Fruit fly (Drosophila melanogaster) S2 (cell line): ENCODE data around the gene CG10853.

Source experiments
- CG8478 ChIP-seq: fragments of >200 bp; optimal IDR thresholded peaks from 2 replicates; lab custom pipeline; 2018
- CTCF ChIP-seq, 2 experiments: fragments of >200 bp; optimal IDR thresholded peaks; 2 replicates each; lab custom pipeline; 2018

The CG10853 gene

DNA sequence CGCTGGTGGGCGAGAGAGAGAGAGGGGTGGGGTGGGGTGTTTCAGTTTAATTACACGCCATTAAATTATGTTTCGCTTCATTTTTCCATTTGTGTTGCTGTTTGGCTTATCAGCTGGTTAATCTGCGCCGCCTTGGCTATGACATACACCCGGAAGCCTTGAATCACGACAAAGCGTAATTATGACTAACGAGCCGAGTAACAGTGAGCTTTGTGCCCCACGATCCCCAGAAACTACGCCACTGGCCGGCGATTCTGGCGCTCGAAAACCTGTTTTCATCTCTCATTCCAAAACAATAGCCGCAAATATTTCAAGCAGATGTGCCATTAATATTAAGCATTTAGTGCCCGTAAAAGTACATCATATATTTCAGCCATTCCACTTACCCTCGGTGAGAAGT, 4.2 kb downstream of the CG10853 start:
- TF ChIP-seq CTCF (optimal IDR thresholded peaks at IDR 0.05; lab: Kevin White, UChicago) (no peak), CG8478 (lab: Kevin White, UChicago) (no peak)

DNA sequence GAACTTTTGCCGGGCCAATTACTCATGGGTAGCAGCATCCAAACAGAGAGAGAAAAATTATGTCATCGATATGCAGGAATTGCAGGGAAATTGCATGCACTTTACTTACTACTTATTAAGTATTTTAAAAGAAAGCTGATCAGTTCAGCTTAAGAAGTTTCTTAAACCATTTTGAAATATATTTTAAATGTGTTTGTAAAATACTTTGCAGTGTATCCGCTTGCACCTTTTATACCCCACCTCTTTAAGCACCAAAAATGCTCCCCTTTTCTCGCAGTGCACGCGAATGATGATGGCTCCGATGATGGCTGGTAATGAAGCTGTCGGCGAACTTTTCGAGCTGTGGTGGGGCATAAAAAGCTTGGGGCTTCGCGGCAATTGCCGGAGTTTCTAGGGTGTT, 4.8 kb downstream of the CG10853 start, which contains the start of gene CG14984:
TSS of gene CG14984 (minus strand) at position 83 of the 400 bp plus-strand sequence.
- no peak for TF ChIP-seq CG8478 (lab: Kevin White, UChicago)
- TF ChIP-seq CTCF (optimal IDR thresholded peaks at IDR 0.05; lab: Kevin White, UChicago), result no peak

DNA sequence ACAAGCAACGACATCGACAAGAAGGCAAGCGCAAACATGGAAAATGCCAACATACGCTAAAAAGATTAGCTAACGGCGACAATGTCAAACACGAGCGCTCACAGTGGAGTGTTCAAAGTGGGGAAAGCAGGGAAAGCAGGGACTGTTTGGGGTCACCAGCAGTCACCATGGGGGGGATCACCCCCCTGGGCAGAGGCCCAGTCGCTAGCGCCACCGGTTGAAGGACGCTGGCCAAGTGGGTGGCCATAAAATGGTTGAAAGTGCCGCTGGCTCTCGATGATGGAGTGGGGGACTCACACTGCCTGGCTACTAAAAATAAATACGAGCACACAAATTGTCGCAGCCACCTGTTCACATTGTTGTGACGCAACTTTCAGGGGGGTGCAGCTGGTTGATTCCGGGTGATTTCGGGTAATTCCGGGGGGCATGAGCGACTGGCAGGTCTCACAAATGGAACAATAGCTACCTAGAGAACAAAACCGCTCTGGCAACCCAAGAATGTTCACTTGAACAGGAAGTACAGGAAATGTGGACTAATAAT, 13.3 kb downstream of the CG10853 start:
- TF ChIP-seq CG8478 (lab: Kevin White, UChicago), result no peak
- TF ChIP-seq CTCF (optimal IDR thresholded peaks at IDR 0.05; lab: Kevin White, UChicago), result no peak

DNA sequence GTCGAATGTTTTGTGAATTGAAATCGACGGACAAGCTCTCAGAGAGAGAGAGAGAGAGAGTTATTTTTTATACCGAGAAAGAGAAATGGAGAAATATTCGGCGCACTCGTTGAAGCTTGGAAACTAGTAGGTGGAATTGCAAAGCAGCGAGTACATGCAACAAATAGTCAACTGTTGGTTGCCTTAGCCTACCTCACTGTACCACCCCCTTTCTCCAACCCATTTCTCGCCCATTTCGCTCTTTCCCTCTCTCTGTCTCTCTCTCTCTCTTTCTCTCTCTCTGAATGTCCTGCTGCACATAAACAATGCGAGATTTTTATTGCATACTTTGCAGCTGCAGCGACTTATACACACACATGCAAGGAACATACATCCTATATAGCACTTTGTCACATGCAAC, 16.3 kb downstream of the CG10853 start:
- TF ChIP-seq CTCF (optimal IDR thresholded peaks at IDR 0.05; lab: Kevin White, UChicago), result no peak
- no peak for TF ChIP-seq CG8478 (lab: Kevin White, UChicago)

DNA sequence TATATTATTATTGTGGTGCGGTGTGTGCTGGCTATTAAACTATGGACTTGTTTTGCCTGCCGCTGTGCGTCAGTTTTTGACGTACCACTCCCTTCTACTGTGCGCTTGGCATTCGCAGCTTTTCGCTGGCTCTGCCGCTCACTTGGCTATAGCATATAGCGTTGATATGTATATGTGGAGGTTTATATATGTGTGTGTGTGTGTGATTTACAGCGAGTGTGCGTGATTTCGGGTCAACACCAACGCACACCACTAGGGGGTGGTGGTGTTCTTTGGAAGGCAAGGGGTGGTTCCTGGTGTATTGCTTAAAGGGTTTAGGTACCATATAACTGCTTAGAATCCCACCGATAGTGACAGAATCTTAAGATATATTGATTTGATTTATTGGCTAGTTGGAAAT, 17.0 kb downstream of the CG10853 start, which contains the start of gene CG12605:
TSS of gene CG12605 (minus strand) at position 101 of the 400 bp plus-strand sequence.
- TF ChIP-seq CTCF (optimal IDR thresholded peaks at IDR 0.05; lab: Kevin White, UChicago) (no peak), CG8478 (lab: Kevin White, UChicago) (no peak)

DNA sequence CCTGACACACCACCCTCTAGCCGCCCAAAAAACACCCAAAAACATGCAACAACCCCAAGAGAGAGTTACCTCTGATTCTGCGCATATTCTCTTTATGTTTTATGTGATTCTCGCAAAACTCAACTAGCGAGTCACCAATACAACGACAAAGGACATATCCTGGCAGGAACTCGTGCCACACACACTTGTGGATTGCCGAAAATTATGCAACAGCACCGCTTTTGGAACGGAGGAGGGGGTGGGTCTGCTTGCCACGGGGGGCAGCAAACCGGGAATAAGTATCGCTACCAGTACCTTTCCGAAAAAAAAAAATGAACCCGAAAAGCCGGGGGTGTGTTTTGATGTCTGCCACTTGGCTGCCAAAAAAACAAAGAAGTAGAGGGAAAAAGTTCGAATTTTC, 17.4 kb downstream of the CG10853 start:
- no peak for TF ChIP-seq CG8478 (lab: Kevin White, UChicago)
- no peak for TF ChIP-seq CTCF (optimal IDR thresholded peaks at IDR 0.05; lab: Kevin White, UChicago)

DNA sequence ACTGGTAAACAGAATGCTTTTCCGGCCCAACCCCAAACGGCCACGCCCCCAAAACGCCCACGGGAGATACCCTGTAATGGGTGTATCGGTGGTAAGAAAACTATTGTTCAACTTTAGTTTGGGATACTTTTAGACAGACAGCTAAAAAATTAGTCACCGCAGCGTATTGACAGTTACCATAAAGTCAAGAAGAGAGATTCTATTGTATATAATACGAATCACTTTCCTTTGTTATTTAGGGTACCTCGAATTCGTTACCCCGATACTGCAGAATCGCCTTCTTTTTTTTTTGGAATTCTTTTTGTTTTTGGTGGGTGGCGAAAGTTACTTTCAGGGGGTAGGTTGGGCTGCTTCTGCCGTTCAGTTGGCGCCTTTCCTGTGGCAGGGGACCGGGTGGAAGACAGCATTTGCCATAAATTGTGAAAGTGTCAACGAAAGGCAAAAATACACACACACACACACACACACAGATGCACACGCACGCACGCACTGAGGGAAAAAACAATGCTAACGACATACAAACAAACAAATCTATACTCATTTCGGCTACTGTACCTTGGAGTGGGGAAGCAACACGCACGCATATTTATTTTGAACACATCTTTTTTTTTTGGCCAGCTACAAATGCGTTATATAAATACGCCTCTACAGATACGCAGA, 22.8 kb downstream of the CG10853 start:
- TF ChIP-seq CG8478 (lab: Kevin White, UChicago) (no peak), CTCF (optimal IDR thresholded peaks at IDR 0.05; lab: Kevin White, UChicago) (no peak)

DNA sequence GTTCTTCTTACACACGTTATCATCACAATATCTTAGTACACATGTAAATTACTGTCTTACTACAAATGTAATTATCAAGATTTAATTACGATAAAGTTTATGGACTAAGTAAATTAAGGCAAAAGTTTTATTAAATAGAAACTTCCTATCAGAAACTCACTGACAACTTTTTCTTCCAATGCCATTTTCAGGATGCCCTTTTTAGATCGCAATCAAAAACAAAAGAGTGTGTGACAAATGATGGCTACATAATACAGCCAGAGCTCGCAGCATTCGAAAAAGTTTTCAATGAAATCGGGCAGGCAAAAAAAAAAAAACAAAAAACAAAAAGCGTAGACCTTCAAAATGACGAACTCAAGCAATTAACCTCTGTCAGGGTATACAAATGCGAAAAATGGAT, 24.9 kb downstream of the CG10853 start, which contains the start of gene CG43915:
TSS of gene CG43915 (plus strand) at position 301 of the 400 bp plus-strand sequence.
- no peak for TF ChIP-seq CTCF (optimal IDR thresholded peaks at IDR 0.05; lab: Kevin White, UChicago)
- no peak for TF ChIP-seq CG8478 (lab: Kevin White, UChicago)

DNA sequence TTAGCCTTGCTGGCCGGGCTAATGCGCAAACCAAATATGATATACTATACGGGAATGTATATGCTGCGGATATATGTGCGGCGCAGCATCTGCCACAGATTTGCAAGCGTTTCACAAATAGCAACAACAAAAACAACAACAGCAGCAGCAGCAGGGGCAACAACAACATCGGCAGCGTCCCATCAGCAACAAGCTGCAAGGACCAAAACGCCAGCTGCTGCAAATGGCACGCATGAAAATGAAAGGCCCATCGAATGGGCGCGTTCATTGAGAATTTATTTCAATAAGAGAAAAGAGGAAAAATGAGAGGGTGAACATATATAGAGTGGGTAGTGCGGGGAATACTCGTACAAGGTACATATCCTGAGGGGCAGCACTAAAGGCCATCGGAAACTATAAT, 28.7 kb downstream of the CG10853 start:
- TF ChIP-seq CTCF (optimal IDR thresholded peaks at IDR 0.05; lab: Kevin White, UChicago) (no peak), CG8478 (lab: Kevin White, UChicago) (no peak)

DNA sequence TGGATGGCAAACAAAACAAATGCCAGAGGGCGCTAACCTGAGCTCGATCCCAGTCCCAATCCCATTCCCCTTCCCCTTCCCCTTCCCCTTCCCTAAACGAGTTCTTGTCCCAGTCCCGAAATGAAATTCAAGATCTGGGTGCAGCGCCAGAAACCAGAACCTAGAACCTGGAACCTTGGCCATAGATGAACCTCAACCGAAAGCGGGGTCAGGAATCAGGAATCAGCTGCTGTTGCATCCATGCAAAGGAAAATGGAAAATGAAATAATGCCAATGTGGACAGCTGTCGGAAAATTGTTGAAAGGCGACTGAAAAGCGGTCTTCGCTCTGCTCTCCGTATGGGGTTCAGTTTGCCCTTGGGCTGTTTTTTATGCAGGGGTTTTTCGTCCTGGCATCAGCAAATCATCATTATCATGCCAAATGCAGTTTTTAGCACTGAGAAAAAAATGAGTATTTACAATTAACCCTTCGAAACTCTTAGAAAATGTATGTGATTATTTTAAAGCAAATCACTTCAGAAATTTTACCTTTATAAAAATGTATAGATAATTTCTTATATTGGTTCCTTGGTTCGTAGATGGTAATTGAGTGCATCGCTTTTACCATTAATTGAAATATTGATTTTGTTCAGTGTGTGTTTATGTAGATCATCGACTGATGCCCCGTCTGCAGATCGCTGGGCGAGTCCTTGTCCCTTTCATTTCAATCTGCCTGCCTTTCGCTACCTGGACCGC, 30.1 kb downstream of the CG10853 start:
- TF ChIP-seq CG8478 (lab: Kevin White, UChicago) (no peak), CTCF (optimal IDR thresholded peaks at IDR 0.05; lab: Kevin White, UChicago) (no peak)

DNA sequence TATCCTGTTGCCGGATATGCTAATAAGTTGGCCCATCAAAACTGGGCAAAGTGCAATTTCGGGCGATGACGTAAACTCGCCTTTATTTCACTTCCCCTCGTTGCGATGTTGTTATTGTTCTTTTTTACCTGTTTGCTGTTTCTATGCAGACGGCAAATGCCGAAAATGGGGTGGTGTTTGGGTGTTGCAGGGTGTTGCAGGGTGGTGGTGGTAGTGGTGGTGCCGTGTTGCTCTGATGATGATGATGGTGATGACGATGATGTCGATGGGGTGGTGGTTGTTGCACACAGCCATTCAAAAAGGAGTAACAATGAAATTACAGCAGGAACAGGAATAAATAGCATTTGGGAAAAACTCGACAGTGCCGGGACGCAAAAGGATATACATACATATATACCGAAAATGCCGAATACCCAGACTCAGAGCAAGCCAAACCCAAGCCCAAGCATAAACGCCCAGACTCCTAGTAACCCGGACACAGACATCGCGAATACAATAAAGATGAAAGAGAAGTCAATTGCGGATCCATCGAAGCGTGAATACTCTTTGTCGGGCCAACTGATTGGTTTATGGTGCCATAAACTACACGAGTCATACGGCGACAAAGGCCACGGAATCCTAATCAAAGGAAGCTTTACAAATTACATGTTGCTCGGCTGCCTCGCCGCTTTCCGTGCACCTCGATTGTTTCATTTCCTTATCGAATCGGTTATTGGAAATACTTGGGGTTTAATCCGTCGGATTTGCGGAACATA, 31.2 kb downstream of the CG10853 start:
- TF ChIP-seq CG8478 (lab: Kevin White, UChicago) (no peak), CTCF (optimal IDR thresholded peaks at IDR 0.05; lab: Kevin White, UChicago) (no peak)

DNA sequence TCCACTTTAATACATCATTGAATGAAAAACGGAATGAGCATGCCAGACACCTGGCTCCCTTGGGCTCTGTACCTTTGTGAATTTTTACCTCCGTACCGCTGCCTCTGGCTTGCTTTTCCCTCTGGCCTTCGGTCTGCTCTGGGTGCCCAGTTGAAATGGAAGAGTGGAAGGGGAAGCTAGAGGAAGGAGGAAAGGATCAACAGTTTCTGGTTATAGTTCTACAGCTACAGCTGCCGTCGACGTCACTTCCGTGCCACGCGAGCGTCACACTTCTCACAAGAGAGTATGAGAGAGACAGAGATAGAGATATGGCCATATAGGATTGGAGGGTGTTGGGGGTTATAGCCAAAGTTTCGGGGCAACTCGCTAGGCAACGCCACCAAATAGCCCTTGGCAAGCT, 32.3 kb downstream of the CG10853 start:
- TF ChIP-seq CG8478 (lab: Kevin White, UChicago) (no peak), CTCF (optimal IDR thresholded peaks at IDR 0.05; lab: Kevin White, UChicago) (no peak)

DNA sequence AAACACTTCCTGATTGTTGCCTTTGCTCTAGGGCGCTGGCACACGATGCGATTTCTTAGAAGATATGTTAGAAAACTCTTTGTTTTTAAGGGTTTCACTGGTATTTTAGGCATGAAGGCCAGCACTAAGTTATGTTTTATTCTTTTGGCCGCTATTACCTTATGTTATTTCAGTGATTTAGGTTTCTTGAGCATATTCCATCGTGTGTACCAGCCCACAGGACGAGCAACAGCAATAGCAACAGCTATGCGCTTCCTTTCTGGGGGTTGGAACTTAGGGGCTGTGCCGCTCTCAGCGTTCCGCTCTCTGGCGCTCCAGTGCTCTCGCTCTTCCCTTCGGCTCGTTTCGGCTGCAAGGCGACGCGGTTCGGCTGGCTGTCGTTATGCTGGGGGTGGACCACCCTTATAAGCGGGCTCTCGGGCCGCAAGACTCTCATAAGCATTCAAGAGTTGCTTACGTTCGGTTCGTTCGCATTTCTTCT, 35.8 kb downstream of the CG10853 start, which contains the start of gene scrt:
TSS of gene scrt (plus strand) at position 431 of the 481 bp plus-strand sequence.
- TF ChIP-seq CG8478 (lab: Kevin White, UChicago) (no peak), CTCF (optimal IDR thresholded peaks at IDR 0.05; lab: Kevin White, UChicago) (no peak)

DNA sequence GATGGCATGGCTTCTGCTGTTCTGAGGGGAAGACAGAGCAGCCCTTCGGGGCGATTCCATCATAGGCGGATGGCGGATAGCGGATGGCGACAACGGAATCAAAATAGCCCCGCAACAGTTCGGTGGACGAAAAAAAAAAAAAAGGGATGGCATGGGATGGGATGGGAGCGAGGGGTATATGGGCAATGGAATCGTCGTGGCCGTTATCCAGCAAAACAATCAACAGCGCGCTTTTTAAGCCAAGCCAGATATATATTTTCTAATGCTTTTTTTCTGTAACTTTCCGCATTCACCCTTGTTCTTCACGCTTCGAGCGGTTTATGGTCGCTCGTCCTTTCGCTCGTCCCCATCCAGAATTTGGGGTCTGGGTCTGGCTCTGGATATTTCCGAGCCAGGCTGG, 47.9 kb downstream of the CG10853 start:
- TF ChIP-seq CG8478 (lab: Kevin White, UChicago), result no peak
- TF ChIP-seq CTCF (optimal IDR thresholded peaks at IDR 0.05; lab: Kevin White, UChicago), result no peak
